Worm (Caenorhabditis elegans): Measurements from ENCODE around the gene pho-13.
A peak's percentile ranks its signal among the peaks of the same experiment; 100 is the strongest.

DNA sequence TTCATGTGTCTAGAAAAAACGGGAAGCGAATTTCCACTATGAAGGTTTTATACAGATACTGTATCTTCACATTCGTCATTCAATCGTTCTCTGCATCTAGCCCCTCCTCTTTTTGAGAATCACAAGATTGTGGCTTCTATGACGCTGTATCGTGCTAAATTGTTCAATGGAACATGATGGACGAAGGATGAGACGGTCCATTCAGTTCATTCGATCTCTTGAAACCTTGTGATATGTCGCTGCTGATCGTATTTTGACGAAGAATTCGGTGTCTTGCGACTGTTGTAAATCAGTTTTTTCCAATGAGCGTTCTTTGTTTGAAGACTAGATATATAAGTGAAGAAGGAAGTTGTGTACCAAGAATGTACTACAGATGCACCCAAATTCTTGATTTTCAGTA is 6.8 kb upstream of the pho-13 start:
- TF ChIP-seq zag-1 (tag; optimal IDR thresholded peaks at IDR 0.05) (no peak), unc-39 (tag; optimal IDR thresholded peaks at IDR 0.05) (no peak), nhr-28 (tag; optimal IDR thresholded peaks at IDR 0.05) (no peak), nhr-23 (tag; optimal IDR thresholded peaks at IDR 0.05) (peak; percentile 86), nhr-77 (tag; optimal IDR thresholded peaks at IDR 0.05) (no peak), tbx-2 (tag; optimal IDR thresholded peaks at IDR 0.05) (no peak), ceh-82 (tag; optimal IDR thresholded peaks at IDR 0.05) (no peak), fos-1 (tag; optimal IDR thresholded peaks at IDR 0.05) (no peak), nhr-76 (tag; optimal IDR thresholded peaks at IDR 0.05) (peak; percentile 30), elt-1 (tag; optimal IDR thresholded peaks at IDR 0.05) (peak; percentile 55), nhr-237 (tag; optimal IDR thresholded peaks at IDR 0.05) (no peak), lin-39 (tag; optimal IDR thresholded peaks at IDR 0.05) (peak; percentile 22), ZK546.5 (tag; optimal IDR thresholded peaks at IDR 0.05) (no peak), ceh-28 (tag; optimal IDR thresholded peaks at IDR 0.05) (peak; percentile 27)
